Fruit fly (Drosophila melanogaster) whole organism, embryonic: ENCODE data around the gene SIFaR.

Source experiments
- BEAF-32 ChIP-seq: fragments of 200-800 bp; sonication (Bioruptor generic); optimal IDR thresholded peaks from 3 replicates; lab custom pipeline; 2017; ENCODE audit warnings: missing biosample characterization, missing genetic modification characterization, mild to moderate bottlenecking, moderate library complexity, missing genetic modification reagents
- CG1024 ChIP-seq: fragments of 200-800 bp; sonication (Bioruptor generic); IDR thresholded peaks from 2 replicates; pipeline ENCODE4 v1.3.6; 2022; ENCODE audit warnings: missing biosample characterization, missing genetic modification characterization
- CG10267 ChIP-seq: fragments of 200-800 bp; sonication (Bioruptor generic); optimal IDR thresholded peaks from 2 replicates; lab custom pipeline; 2018; ENCODE audit warnings: missing biosample characterization, mild to moderate bottlenecking, missing genetic modification characterization, moderate library complexity
- CG10462 ChIP-seq: fragments of 200-800 bp; sonication (Bioruptor generic); optimal IDR thresholded peaks from 2 replicates; lab custom pipeline; 2016; ENCODE audit warnings: missing biosample characterization, missing genetic modification characterization
- CG12155 ChIP-seq: fragments of 200-800 bp; sonication (Bioruptor generic); optimal IDR thresholded peaks from 3 replicates; lab custom pipeline; 2016; ENCODE audit warnings: missing biosample characterization, missing genetic modification characterization
- CG1529 ChIP-seq: fragments of 200-800 bp; sonication (Bioruptor generic); optimal IDR thresholded peaks from 3 replicates; lab custom pipeline; 2018; ENCODE audit warnings: missing biosample characterization, missing genetic modification characterization
- CG16779 ChIP-seq: fragments of 200-800 bp; sonication (Bioruptor generic); IDR thresholded peaks from 2 replicates; pipeline ENCODE4 v1.3.6; 2022; ENCODE audit warnings: missing biosample characterization, missing genetic modification characterization
- CG1832 ChIP-seq: fragments of 200-800 bp; sonication (Bioruptor generic); optimal IDR thresholded peaks from 2 replicates; lab custom pipeline; 2017; ENCODE audit warnings: missing biosample characterization, mild to moderate bottlenecking, missing genetic modification characterization, inconsistent platforms
- CG2129 ChIP-seq: fragments of 200-800 bp; sonication (Bioruptor generic); IDR thresholded peaks from 2 replicates; pipeline ENCODE4 v1.3.6; 2022; ENCODE audit warnings: missing biosample characterization, missing genetic modification characterization; ENCODE audit not compliant: partially characterized antibody
- CG2712 ChIP-seq: fragments of 200-800 bp; optimal IDR thresholded peaks from 3 replicates; lab custom pipeline; 2019; ENCODE audit warnings: missing biosample characterization, mild to moderate bottlenecking, missing genetic modification characterization, moderate library complexity
- CG2875 ChIP-seq: fragments of 200-800 bp; sonication (Bioruptor generic); optimal IDR thresholded peaks from 2 replicates; lab custom pipeline; 2017; ENCODE audit warnings: missing biosample characterization, mild to moderate bottlenecking, missing genetic modification characterization, missing genetic modification reagents
- CG31388 ChIP-seq: fragments of 200-800 bp; sonication (Bioruptor generic); optimal IDR thresholded peaks from 2 replicates; lab custom pipeline; 2016; ENCODE audit warnings: missing biosample characterization, missing genetic modification characterization
- CG3163 ChIP-seq: fragments of 200-800 bp; sonication (Bioruptor generic); optimal IDR thresholded peaks from 3 replicates; lab custom pipeline; 2016; ENCODE audit warnings: missing biosample characterization, missing genetic modification characterization
- CG3847 ChIP-seq: fragments of 200-800 bp; sonication (Bioruptor generic); IDR thresholded peaks from 2 replicates; pipeline ENCODE4 v1.3.6; 2022; ENCODE audit warnings: missing biosample characterization, missing genetic modification characterization
- CG42726 ChIP-seq: fragments of 200-800 bp; sonication (Bioruptor generic); IDR thresholded peaks from 2 replicates; pipeline ENCODE4 v1.3.6; 2022; ENCODE audit warnings: missing biosample characterization, missing genetic modification characterization; ENCODE audit not compliant: partially characterized antibody
- CG4328 ChIP-seq: fragments of 200-800 bp; sonication (Bioruptor generic); optimal IDR thresholded peaks from 3 replicates; lab custom pipeline; 2017; ENCODE audit warnings: missing biosample characterization, missing genetic modification reagents, missing genetic modification characterization
- CG7745 ChIP-seq: fragments of 200-800 bp; sonication (Bioruptor generic); optimal IDR thresholded peaks from 2 replicates; lab custom pipeline; 2018; ENCODE audit warnings: missing biosample characterization, mild to moderate bottlenecking, missing genetic modification characterization, moderate library complexity
- CG7987 ChIP-seq: fragments of 200-800 bp; sonication (Bioruptor generic); optimal IDR thresholded peaks from 2 replicates; lab custom pipeline; 2018; ENCODE audit warnings: missing biosample characterization, mild to moderate bottlenecking, missing genetic modification characterization, moderate library complexity
- CG8765 ChIP-seq: fragments of 200-800 bp; sonication (Bioruptor generic); IDR thresholded peaks from 2 replicates; pipeline ENCODE4 v1.3.6; 2022; ENCODE audit warnings: missing biosample characterization, missing genetic modification characterization
- CG8924 ChIP-seq: fragments of 200-800 bp; optimal IDR thresholded peaks from 3 replicates; lab custom pipeline; 2019; ENCODE audit warnings: missing biosample characterization, mild to moderate bottlenecking, missing genetic modification characterization, moderate library complexity
- CG9932 ChIP-seq: fragments of 200-800 bp; sonication (Bioruptor generic); IDR thresholded peaks from 2 replicates; pipeline ENCODE4 v1.3.6; 2022; ENCODE audit warnings: missing biosample characterization, missing genetic modification characterization
- Hmx ChIP-seq: fragments of 200-800 bp; sonication (Bioruptor generic); optimal IDR thresholded peaks from 2 replicates; lab custom pipeline; 2016; ENCODE audit warnings: missing biosample characterization, missing genetic modification characterization
- Lim3 ChIP-seq: fragments of 200-800 bp; sonication (Bioruptor generic); IDR thresholded peaks from 2 replicates; pipeline ENCODE4 v1.3.6; 2022; ENCODE audit warnings: missing biosample characterization, missing genetic modification characterization
- Lpt ChIP-seq: fragments of >200 bp; optimal IDR thresholded peaks from 2 replicates; lab custom pipeline; 2018; ENCODE audit warnings: missing biosample characterization, missing genetic modification characterization
- MESR4 ChIP-seq: fragments of 200-800 bp; sonication (Bioruptor generic); optimal IDR thresholded peaks from 2 replicates; lab custom pipeline; 2018; ENCODE audit warnings: missing biosample characterization, mild to moderate bottlenecking, missing genetic modification characterization, moderate library complexity
- Med ChIP-seq: fragments of 200-800 bp; sonication (Bioruptor generic); peaks from one replicate; lab custom pipeline; 2016; ENCODE audit warnings: missing biosample characterization, missing genetic modification characterization, mild to moderate bottlenecking, inconsistent platforms, moderate library complexity
- NK7.1 ChIP-seq: fragments of 200-800 bp; sonication (Bioruptor generic); optimal IDR thresholded peaks from 3 replicates; lab custom pipeline; 2016; ENCODE audit warnings: missing biosample characterization, missing genetic modification characterization
- Nf-YA ChIP-seq: fragments of 200-800 bp; sonication (Bioruptor generic); IDR thresholded peaks from 2 replicates; pipeline ENCODE4 v1.3.6; 2022; ENCODE audit warnings: missing biosample characterization, missing genetic modification characterization
- Poxn ChIP-seq: fragments of 200-800 bp; sonication (Bioruptor generic); IDR thresholded peaks from 2 replicates; pipeline ENCODE4 v1.3.6; 2022; ENCODE audit warnings: missing biosample characterization, missing genetic modification characterization
- Sry-β ChIP-seq: fragments of 200-800 bp; sonication (Bioruptor generic); optimal IDR thresholded peaks from 2 replicates; lab custom pipeline; 2018; ENCODE audit warnings: missing biosample characterization, mild to moderate bottlenecking, missing genetic modification characterization, moderate library complexity
- az2 ChIP-seq: fragments of 200-800 bp; sonication (Bioruptor generic); optimal IDR thresholded peaks from 3 replicates; lab custom pipeline; 2016; ENCODE audit warnings: missing biosample characterization, missing genetic modification characterization
- bcd ChIP-seq: fragments of 200-800 bp; sonication (Bioruptor generic); optimal IDR thresholded peaks from 2 replicates; lab custom pipeline; 2017; ENCODE audit warnings: missing biosample characterization, mild to moderate bottlenecking, missing genetic modification characterization
- bigmax ChIP-seq: fragments of 200-800 bp; sonication (Bioruptor generic); optimal IDR thresholded peaks from 2 replicates; lab custom pipeline; 2018; ENCODE audit warnings: missing biosample characterization, mild to moderate bottlenecking, missing genetic modification characterization
- btn ChIP-seq: fragments of 200-800 bp; sonication (Bioruptor generic); optimal IDR thresholded peaks from 2 replicates; lab custom pipeline; 2016; ENCODE audit warnings: missing biosample characterization, missing genetic modification characterization
- cad ChIP-seq: fragments of >200 bp; optimal IDR thresholded peaks from 2 replicates; lab custom pipeline; 2017; ENCODE audit warnings: missing biosample characterization, missing genetic modification characterization
- fu2 ChIP-seq: fragments of 200-800 bp; sonication (Bioruptor generic); optimal IDR thresholded peaks from 2 replicates; lab custom pipeline; 2016; ENCODE audit warnings: missing biosample characterization, missing genetic modification characterization
- gcm2 ChIP-seq: fragments of 200-800 bp; sonication (Bioruptor generic); optimal IDR thresholded peaks from 2 replicates; lab custom pipeline; 2016; ENCODE audit warnings: missing biosample characterization, missing genetic modification characterization
- hb ChIP-seq: fragments of 200-800 bp; sonication (Bioruptor generic); IDR thresholded peaks from 3 replicates; pipeline ENCODE4 v1.3.6; 2022; ENCODE audit warnings: missing biosample characterization, missing genetic modification characterization; ENCODE audit not compliant: partially characterized antibody
- inv ChIP-seq: fragments of 200-800 bp; sonication (Bioruptor generic); IDR thresholded peaks from 2 replicates; pipeline ENCODE4 v1.3.6; 2022; ENCODE audit warnings: missing biosample characterization, missing genetic modification characterization; ENCODE audit not compliant: partially characterized antibody
- lmd ChIP-seq: fragments of 200-800 bp; sonication (Bioruptor generic); IDR thresholded peaks from 2 replicates; pipeline ENCODE4 v1.3.6; 2022; ENCODE audit warnings: missing biosample characterization, missing genetic modification characterization
- mam ChIP-seq: fragments of 200-800 bp; sonication (Bioruptor generic); optimal IDR thresholded peaks from 3 replicates; lab custom pipeline; 2016; ENCODE audit warnings: missing biosample characterization, missing genetic modification characterization
- mirr ChIP-seq: fragments of 200-800 bp; sonication (Bioruptor generic); optimal IDR thresholded peaks from 3 replicates; lab custom pipeline; 2018; ENCODE audit warnings: missing biosample characterization, mild to moderate bottlenecking, missing genetic modification characterization
- pnt ChIP-seq: fragments of 200-800 bp; sonication (Bioruptor generic); optimal IDR thresholded peaks from 3 replicates; lab custom pipeline; 2016; ENCODE audit warnings: missing biosample characterization, missing genetic modification characterization
- rib ChIP-seq: fragments of 200-800 bp; sonication (Bioruptor generic); IDR thresholded peaks from 2 replicates; pipeline ENCODE4 v1.3.6; 2022; ENCODE audit warnings: missing biosample characterization, missing genetic modification characterization
- sc ChIP-seq, 3 experiments: fragments of >200 bp in 2 of 3; fragments of 200-800 bp in 1 of 3; sonication (Bioruptor generic) in 1 of 3; optimal IDR thresholded peaks; 2 replicates in 2 of 3; 3 replicates in 1 of 3; lab custom pipeline; 2017; ENCODE audit warnings: mild to moderate bottlenecking in 1 of 3, missing biosample characterization in 1 of 3, missing genetic modification characterization in 1 of 3, missing genetic modification reagents in 1 of 3
- sens-2 ChIP-seq: fragments of 200-800 bp; sonication (Bioruptor generic); IDR thresholded peaks from 2 replicates; pipeline ENCODE4 v1.3.6; 2022; ENCODE audit warnings: missing biosample characterization, missing genetic modification characterization
- slou ChIP-seq: fragments of 200-800 bp; sonication (Bioruptor generic); optimal IDR thresholded peaks from 3 replicates; lab custom pipeline; 2016; ENCODE audit warnings: missing biosample characterization, missing genetic modification characterization
- slp2 ChIP-seq: fragments of 200-800 bp; sonication (Bioruptor generic); optimal IDR thresholded peaks from 2 replicates; lab custom pipeline; 2016; ENCODE audit warnings: missing biosample characterization, missing genetic modification characterization
- ssp ChIP-seq: fragments of 200-800 bp; sonication (Bioruptor generic); IDR thresholded peaks from 2 replicates; pipeline ENCODE4 v1.3.6; 2022; ENCODE audit warnings: missing biosample characterization, missing genetic modification characterization
- tin ChIP-seq: fragments of 200-800 bp; sonication (Bioruptor generic); optimal IDR thresholded peaks from 3 replicates; lab custom pipeline; 2016; ENCODE audit warnings: missing biosample characterization, missing genetic modification characterization
- wdn ChIP-seq: fragments of 200-800 bp; sonication (Bioruptor generic); IDR thresholded peaks from 2 replicates; pipeline ENCODE4 v1.3.6; 2022; ENCODE audit warnings: missing biosample characterization, missing genetic modification characterization
- zfh2 ChIP-seq: fragments of 200-800 bp; sonication (Bioruptor generic); optimal IDR thresholded peaks from 2 replicates; lab custom pipeline; 2016; ENCODE audit warnings: missing biosample characterization, missing genetic modification characterization

Gene SIFaR

dm6 chr3R:21339006-21339420 is 45.2 kb upstream of the SIFaR start (continued):
- TF ChIP-seq CG10267 (tag; lab: Kevin White, UChicago) (peak; percentile 55), CG2712 (tag; lab: Kevin White, UChicago) (peak; percentile 59), hb (GFP tag; lab: Robert Waterston, UW) (no peak), Lpt (GFP tag; lab: Kevin White, UChicago) (no peak), lmd (peak; percentile 50; the same call in 1 of the 2 replicates), CG16779 (GFP tag; lab: Robert Waterston, UW) (no peak), Sry-β (GFP tag; lab: Kevin White, UChicago) (no peak), CG8924 (tag; lab: Kevin White, UChicago) (no peak), CG31388 (GFP tag; lab: Kevin White, UChicago) (no peak), NK7.1 (GFP tag; lab: Kevin White, UChicago) (no peak), inv (GFP tag; lab: Robert Waterston, UW) (no peak), CG10462 (GFP tag; lab: Kevin White, UChicago) (no peak), mam (GFP tag; lab: Kevin White, UChicago) (peak; percentile 43), az2 (peak; percentile 58), CG7987 (GFP tag; lab: Kevin White, UChicago) (no peak), rib (GFP tag; lab: Robert Waterston, UW) (no peak), tin (peak; percentile 26), ssp (GFP tag; lab: Robert Waterston, UW) (no peak), MESR4 (GFP tag; lab: Kevin White, UChicago) (no peak), CG4328 (GFP tag; lab: Kevin White, UChicago) (no peak), wdn (GFP tag; lab: Robert Waterston, UW) (no peak), btn (GFP tag; lab: Kevin White, UChicago) (no peak), CG12155 (GFP tag; lab: Kevin White, UChicago) (no peak), fu2 (GFP tag; lab: Kevin White, UChicago) (no peak), bigmax (GFP tag; lab: Kevin White, UChicago) (no peak), Nf-YA (no peak), BEAF-32 (GFP tag; lab: Kevin White, UChicago) (no peak), CG1529 (peak; percentile 29), Poxn (GFP tag; lab: Robert Waterston, UW) (no peak), CG7745 (tag; lab: Kevin White, UChicago) (no peak), CG9932 (GFP tag; lab: Robert Waterston, UW) (no peak; the same call in 1 of the 2 replicates), slou (GFP tag; lab: Kevin White, UChicago) (no peak), Hmx (GFP tag; lab: Kevin White, UChicago) (no peak), pnt (GFP tag; lab: Kevin White, UChicago) (no peak), CG2129 (GFP tag; lab: Robert Waterston, UW) (no peak), Lim3 (GFP tag; lab: Robert Waterston, UW) (no peak), sens-2 (no peak), CG3847 (GFP tag; lab: Robert Waterston, UW) (peak; percentile 18; the same call in 1 of the 2 replicates), CG42726 (GFP tag; lab: Robert Waterston, UW) (no peak), CG3163 (GFP tag; lab: Kevin White, UChicago) (no peak), zfh2 (GFP tag; lab: Kevin White, UChicago) (no peak), CG1024 (GFP tag; lab: Robert Waterston, UW) (no peak), mirr (no peak), cad (GFP tag; lab: Kevin White, UChicago) (no peak), slp2 (GFP tag; lab: Kevin White, UChicago) (no peak), CG2875 (GFP tag; lab: Kevin White, UChicago) (peak; percentile 44), CG1832 (GFP tag; lab: Kevin White, UChicago) (no peak), bcd (GFP tag; lab: Kevin White, UChicago) (peak; percentile 45), Med (GFP tag; lab: Kevin White, UChicago) (no peak), CG8765 (GFP tag; lab: Robert Waterston, UW) (no peak), gcm2 (GFP tag; lab: Kevin White, UChicago) (no peak), sc (optimal IDR thresholded peaks at IDR 0.05; lab: Kevin White, UChicago) (no peak), sc (GFP tag; optimal IDR thresholded peaks at IDR 0.05; lab: Kevin White, UChicago) (peak; percentile 43)
